Fruit fly (Drosophila melanogaster) whole organism, prepupa: ENCODE measurements around the gene pum.

ENCODE experiments used
- CG10669 ChIP-seq: fragments of 200-800 bp; sonication (Bioruptor generic); optimal IDR thresholded peaks from 3 replicates; lab custom pipeline; 2018; ENCODE audit warnings: missing biosample characterization, mild to moderate bottlenecking, missing genetic modification characterization, moderate library complexity
- CG11902 ChIP-seq: fragments of 200-800 bp; sonication (Bioruptor generic); optimal IDR thresholded peaks from 3 replicates; lab custom pipeline; 2016; ENCODE audit warnings: missing biosample characterization, missing genetic modification characterization
- CG15336 ChIP-seq: fragments of 200-800 bp; sonication (Bioruptor generic); IDR thresholded peaks from 2 replicates; pipeline ENCODE4 v1.3.6; 2022; ENCODE audit warnings: missing biosample characterization, missing genetic modification characterization
- CG3032 ChIP-seq: fragments of 200-800 bp; optimal IDR thresholded peaks from 2 replicates; lab custom pipeline; 2019; ENCODE audit warnings: missing biosample characterization, mild to moderate bottlenecking, missing genetic modification characterization, moderate library complexity
- CG6792 ChIP-seq: fragments of 200-800 bp; sonication (Bioruptor generic); optimal IDR thresholded peaks from 3 replicates; lab custom pipeline; 2016; ENCODE audit warnings: missing biosample characterization, missing genetic modification characterization
- Met ChIP-seq: fragments of 200-800 bp; sonication (Bioruptor generic); optimal IDR thresholded peaks from 3 replicates; lab custom pipeline; 2016; ENCODE audit warnings: missing biosample characterization, missing genetic modification characterization
- Sox102F ChIP-seq: fragments of 200-800 bp; sonication (Bioruptor generic); optimal IDR thresholded peaks from 2 replicates; lab custom pipeline; 2016; ENCODE audit warnings: missing biosample characterization, mild to moderate bottlenecking, missing genetic modification characterization
- achi ChIP-seq: fragments of 200-800 bp; sonication (Bioruptor generic); optimal IDR thresholded peaks from 3 replicates; lab custom pipeline; 2016; ENCODE audit warnings: missing biosample characterization, missing genetic modification characterization
- dac ChIP-seq: fragments of 200-800 bp; sonication (Bioruptor generic); optimal IDR thresholded peaks from 2 replicates; lab custom pipeline; 2017; ENCODE audit warnings: missing biosample characterization, mild to moderate bottlenecking, missing genetic modification characterization
- fkh ChIP-seq: fragments of 200-800 bp; sonication (Bioruptor generic); optimal IDR thresholded peaks from 3 replicates; lab custom pipeline; 2017; ENCODE audit warnings: missing biosample characterization, mild to moderate bottlenecking, missing genetic modification characterization, moderate library complexity

DNA sequence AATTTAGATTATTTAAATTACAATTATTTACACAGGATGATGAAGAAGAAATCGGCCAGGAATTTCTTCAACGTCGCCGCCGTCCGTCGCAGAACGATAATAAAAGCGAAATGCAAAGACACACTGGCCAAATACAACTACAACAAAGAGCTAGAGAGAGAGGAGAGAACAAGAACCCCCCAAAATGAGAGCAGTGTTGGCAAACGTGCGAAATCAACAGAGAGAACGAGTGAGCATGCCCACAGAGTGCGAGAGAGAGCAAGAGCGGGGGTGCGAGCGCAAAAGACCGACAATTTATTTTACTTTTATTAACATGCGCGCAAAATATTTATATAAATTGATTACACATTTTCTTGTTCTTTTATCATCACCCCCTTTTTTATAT, 607 bp downstream of the pum start:
- TF ChIP-seq CG11902 (GFP tag; lab: Kevin White, UChicago): no peak
- peak; percentile 38 for TF ChIP-seq Met
- no peak for TF ChIP-seq CG10669 (GFP tag; lab: Kevin White, UChicago)
- TF ChIP-seq achi: no peak
- no peak for TF ChIP-seq CG6792 (GFP tag; lab: Kevin White, UChicago)
- no peak; the same call in 1 of the 2 replicates for TF ChIP-seq CG15336 (GFP tag; lab: Robert Waterston, UW)
- peak; percentile 63 for TF ChIP-seq fkh (GFP tag; lab: Kevin White, UChicago)
- peak; percentile 18 for TF ChIP-seq Sox102F (GFP tag; lab: Kevin White, UChicago)
- no peak for TF ChIP-seq dac
- no peak for TF ChIP-seq CG3032 (tag; lab: Kevin White, UChicago)
